Worm (Caenorhabditis elegans): ENCODE results near the gene K12H6.7.

- TF ChIP-seq ama-1 (optimal IDR thresholded peaks at IDR 0.05) (no peak), ama-1 (GFP tag; optimal IDR thresholded peaks at IDR 0.05) (no peak), mcd-1 (GFP tag; IDR thresholded peaks at IDR 0.05) (no peak), snpc-1.1 (tag; optimal IDR thresholded peaks at IDR 0.05; ENCODE audit: insufficient read depth) (no peak), sea-2 (GFP tag; IDR thresholded peaks at IDR 0.05) (no peak), ztf-22 (GFP tag; optimal IDR thresholded peaks at IDR 0.05) (no peak), ekl-4 (GFP tag; IDR thresholded peaks at IDR 0.05) (no peak), madf-10 (tag; optimal IDR thresholded peaks at IDR 0.05) (no peak)
These were observed 9.8 kb upstream of the K12H6.7 start for ce11 chrII:2846552-2846951.
